Fruit fly (Drosophila melanogaster) whole organism, pupa: ENCODE results near the gene Mob3.
A peak's percentile ranks its signal among the peaks of the same experiment; 100 is the strongest.

ENCODE experiments used
- CG10348 ChIP-seq: fragments of 200-800 bp; sonication (Bioruptor generic); IDR thresholded peaks from 2 replicates; pipeline ENCODE4 v1.3.6; 2022; ENCODE audit warnings: missing biosample characterization, missing genetic modification characterization
- CG12605 ChIP-seq: fragments of 200-800 bp; sonication (Bioruptor generic); IDR thresholded peaks from 2 replicates; pipeline ENCODE4 v1.3.6; 2022; ENCODE audit warnings: missing biosample characterization, missing genetic modification characterization
- CG13204 ChIP-seq: fragments of 200-800 bp; sonication (Bioruptor generic); optimal IDR thresholded peaks from 2 replicates; lab custom pipeline; 2018; ENCODE audit warnings: missing biosample characterization, mild to moderate bottlenecking, missing genetic modification characterization, moderate library complexity
- CG14655 ChIP-seq: fragments of 200-800 bp; sonication (Bioruptor generic); optimal IDR thresholded peaks from 3 replicates; lab custom pipeline; 2017; ENCODE audit warnings: mild to moderate bottlenecking, missing biosample characterization, missing genetic modification reagents, missing genetic modification characterization
- CG15710 ChIP-seq: fragments of 200-800 bp; sonication (Bioruptor generic); optimal IDR thresholded peaks from 2 replicates; lab custom pipeline; 2018; ENCODE audit warnings: missing biosample characterization, mild to moderate bottlenecking, missing genetic modification characterization, moderate library complexity
- CG17806 ChIP-seq: fragments of 200-800 bp; sonication (Bioruptor generic); optimal IDR thresholded peaks from 2 replicates; lab custom pipeline; 2018; ENCODE audit warnings: missing biosample characterization, mild to moderate bottlenecking, missing genetic modification characterization, moderate library complexity
- CG32121 ChIP-seq: fragments of 200-800 bp; sonication (Bioruptor generic); IDR thresholded peaks from 2 replicates; pipeline ENCODE4 v1.3.6; 2022; ENCODE audit warnings: missing biosample characterization, missing genetic modification characterization
- CG34367 ChIP-seq: fragments of 200-800 bp; sonication (Bioruptor generic); optimal IDR thresholded peaks from 2 replicates; lab custom pipeline; 2018; ENCODE audit warnings: missing biosample characterization, mild to moderate bottlenecking, missing genetic modification characterization
- CG4496 ChIP-seq: fragments of 200-800 bp; sonication (Bioruptor generic); IDR thresholded peaks from 3 replicates; pipeline ENCODE4 v1.3.6; 2022; ENCODE audit warnings: missing biosample characterization, missing genetic modification characterization
- CG8159 ChIP-seq: fragments of 200-800 bp; sonication (Bioruptor generic); optimal IDR thresholded peaks from 3 replicates; lab custom pipeline; 2018; ENCODE audit warnings: missing biosample characterization, mild to moderate bottlenecking, missing genetic modification characterization, moderate library complexity
- CG8301 ChIP-seq: fragments of 200-800 bp; sonication (Bioruptor generic); optimal IDR thresholded peaks from 2 replicates; lab custom pipeline; 2018; ENCODE audit warnings: missing biosample characterization, mild to moderate bottlenecking, missing genetic modification characterization
- CG9948 ChIP-seq: fragments of 200-800 bp; sonication (Bioruptor generic); optimal IDR thresholded peaks from 2 replicates; lab custom pipeline; 2018; ENCODE audit warnings: missing biosample characterization, mild to moderate bottlenecking, missing genetic modification characterization, moderate library complexity
- D1 ChIP-seq: fragments of 200-800 bp; sonication (Bioruptor generic); optimal IDR thresholded peaks from 2 replicates; lab custom pipeline; 2018; ENCODE audit warnings: missing biosample characterization, mild to moderate bottlenecking, missing genetic modification characterization, moderate library complexity
- EcR ChIP-seq: fragments of 200-800 bp; sonication (Bioruptor generic); optimal IDR thresholded peaks from 3 replicates; lab custom pipeline; 2019; ENCODE audit warnings: missing biosample characterization, missing genetic modification characterization, mild to moderate bottlenecking, moderate library complexity, missing genetic modification reagents
- Ets98B ChIP-seq: fragments of 200-800 bp; sonication (Bioruptor generic); IDR thresholded peaks from 2 replicates; pipeline ENCODE4 v1.3.6; 2022; ENCODE audit warnings: missing biosample characterization, missing genetic modification characterization
- Pif1A ChIP-seq: fragments of 200-800 bp; sonication (Bioruptor generic); optimal IDR thresholded peaks from 3 replicates; lab custom pipeline; 2016; ENCODE audit warnings: missing biosample characterization, missing genetic modification characterization
- Pif1B ChIP-seq: fragments of 200-800 bp; sonication (Bioruptor generic); optimal IDR thresholded peaks from 3 replicates; lab custom pipeline; 2016; ENCODE audit warnings: missing biosample characterization, missing genetic modification characterization
- Snoo ChIP-seq: fragments of 200-800 bp; sonication (Bioruptor generic); optimal IDR thresholded peaks from 3 replicates; lab custom pipeline; 2017; ENCODE audit warnings: missing biosample characterization, mild to moderate bottlenecking, missing genetic modification characterization, inconsistent platforms
- fd96Ca ChIP-seq: fragments of 200-800 bp; sonication (Bioruptor generic); IDR thresholded peaks from 3 replicates; pipeline ENCODE4 v1.3.6; 2022; ENCODE audit warnings: missing biosample characterization, missing genetic modification characterization
- gl ChIP-seq: fragments of 200-800 bp; sonication (Bioruptor generic); optimal IDR thresholded peaks from 2 replicates; lab custom pipeline; 2018; ENCODE audit warnings: missing biosample characterization, mild to moderate bottlenecking, missing genetic modification characterization
- rn ChIP-seq: fragments of 200-800 bp; sonication (Bioruptor generic); IDR thresholded peaks from 2 replicates; pipeline ENCODE4 v1.3.6; 2022; ENCODE audit warnings: missing biosample characterization, missing genetic modification characterization

Gene Mob3

dm6 chr2L:10294798-10295669 is 29.9 kb downstream of the Mob3 start, which contains the start of gene Hand:
TSS of gene Hand (minus strand) at chr2L:10295385.
- no peak for TF ChIP-seq Pif1A (GFP tag; lab: Kevin White, UChicago)
- TF ChIP-seq gl: no peak
- no peak for TF ChIP-seq rn (GFP tag; lab: Robert Waterston, UW)
- TF ChIP-seq CG9948 (tag; lab: Kevin White, UChicago): no peak
- TF ChIP-seq CG17806 (tag; lab: Kevin White, UChicago): no peak
- TF ChIP-seq CG13204 (GFP tag; lab: Kevin White, UChicago): no peak
- TF ChIP-seq EcR: no peak
- TF ChIP-seq fd96Ca (GFP tag; lab: Robert Waterston, UW): no peak
- TF ChIP-seq CG8159: no peak
- TF ChIP-seq CG4496 (GFP tag; lab: Robert Waterston, UW): no peak
- TF ChIP-seq Snoo (tag; lab: Kevin White, UChicago): no peak
- no peak for TF ChIP-seq Pif1B (GFP tag; lab: Kevin White, UChicago)
- TF ChIP-seq CG34367 (tag; lab: Kevin White, UChicago): no peak
- TF ChIP-seq CG10348: no peak
- TF ChIP-seq Ets98B: no peak
- TF ChIP-seq CG32121 (GFP tag; lab: Robert Waterston, UW): no peak
- no peak for TF ChIP-seq CG14655
- no peak for TF ChIP-seq D1 (tag; lab: Kevin White, UChicago)
- TF ChIP-seq CG8301 (tag; lab: Kevin White, UChicago): no peak
- TF ChIP-seq CG15710: no peak

dm6 chr2L:10298306-10298705 is 33.2 kb downstream of the Mob3 start:
- TF ChIP-seq CG10348: no peak
- no peak for TF ChIP-seq CG8159
- TF ChIP-seq CG14655: no peak
- TF ChIP-seq fd96Ca (GFP tag; lab: Robert Waterston, UW): no peak

dm6 chr2L:10299077-10299809 is 34.1 kb downstream of the Mob3 start:
- no peak for TF ChIP-seq CG9948 (tag; lab: Kevin White, UChicago)
- TF ChIP-seq CG32121 (GFP tag; lab: Robert Waterston, UW): peak; percentile 43; the same call in 1 of the 2 replicates
- peak; percentile 6 for TF ChIP-seq CG8301 (tag; lab: Kevin White, UChicago)

- TF ChIP-seq gl (no peak), CG9948 (tag; lab: Kevin White, UChicago) (peak; percentile 58), Pif1B (GFP tag; lab: Kevin White, UChicago) (no peak), CG10348 (no peak), CG14655 (no peak), rn (GFP tag; lab: Robert Waterston, UW) (no peak), fd96Ca (GFP tag; lab: Robert Waterston, UW) (no peak), CG34367 (tag; lab: Kevin White, UChicago) (peak; percentile 43), CG13204 (GFP tag; lab: Kevin White, UChicago) (no peak), CG8301 (tag; lab: Kevin White, UChicago) (peak; percentile 68), Ets98B (no peak; the same call in 1 of the 2 replicates), CG12605 (GFP tag; lab: Robert Waterston, UW) (no peak), CG4496 (GFP tag; lab: Robert Waterston, UW) (no peak), Snoo (tag; lab: Kevin White, UChicago) (peak; percentile 38), CG15710 (peak; percentile 50), CG8159 (no peak), EcR (no peak), CG32121 (GFP tag; lab: Robert Waterston, UW) (peak; percentile 76; the same call in 1 of the 2 replicates), CG17806 (tag; lab: Kevin White, UChicago) (peak; percentile 66), D1 (tag; lab: Kevin White, UChicago) (peak; percentile 82), Pif1A (GFP tag; lab: Kevin White, UChicago) (no peak)
- TF ChIP-seq, all 21 proteins: peak for 8
Observed at dm6 chr2L:10299810-10300147, 34.6 kb downstream of the Mob3 start, which contains the start of gene CYLD. TSS of gene CYLD (minus strand) at chr2L:10299847.

dm6 chr2L:10301918-10302317 is 36.8 kb downstream of the Mob3 start, which contains the start of gene CG13138:
TSS of gene CG13138 (minus strand) at chr2L:10302018.
- TF ChIP-seq Pif1A (GFP tag; lab: Kevin White, UChicago) (no peak), Pif1B (GFP tag; lab: Kevin White, UChicago) (no peak), CG34367 (tag; lab: Kevin White, UChicago) (no peak), Snoo (tag; lab: Kevin White, UChicago) (no peak), fd96Ca (GFP tag; lab: Robert Waterston, UW) (no peak), CG17806 (tag; lab: Kevin White, UChicago) (no peak), CG32121 (GFP tag; lab: Robert Waterston, UW) (no peak), CG15710 (no peak), CG4496 (GFP tag; lab: Robert Waterston, UW) (no peak), CG14655 (no peak), CG13204 (GFP tag; lab: Kevin White, UChicago) (no peak)
